Fruit fly (Drosophila melanogaster) whole organism, embryonic: Measurements from ENCODE around the gene mwh.

Experiments used
- Antp ChIP-seq: fragments of 200-800 bp; sonication (Bioruptor generic); optimal IDR thresholded peaks from 3 replicates; lab custom pipeline; 2016; ENCODE audit warnings: missing biosample characterization, missing genetic modification characterization
- Asciz ChIP-seq: fragments of 200-800 bp; sonication (Bioruptor generic); optimal IDR thresholded peaks from 2 replicates; lab custom pipeline; 2017; ENCODE audit warnings: missing biosample characterization, mild to moderate bottlenecking, missing genetic modification characterization, missing genetic modification reagents
- Atf-2 ChIP-seq: fragments of 200-800 bp; sonication (Bioruptor generic); optimal IDR thresholded peaks from 2 replicates; lab custom pipeline; 2016; ENCODE audit warnings: missing biosample characterization, missing genetic modification characterization
- CG10366 ChIP-seq: fragments of 200-800 bp; sonication (Bioruptor generic); IDR thresholded peaks from 2 replicates; pipeline ENCODE4 v1.3.6; 2022; ENCODE audit warnings: missing biosample characterization, missing genetic modification characterization
- CG10654 ChIP-seq: fragments of 200-800 bp; sonication (Bioruptor generic); optimal IDR thresholded peaks from 2 replicates; lab custom pipeline; 2016; ENCODE audit warnings: missing biosample characterization, missing genetic modification characterization
- CG10959 ChIP-seq: fragments of 200-800 bp; sonication (Bioruptor generic); IDR thresholded peaks from 2 replicates; pipeline ENCODE4 v1.3.6; 2022; ENCODE audit warnings: missing biosample characterization, missing genetic modification characterization
- CG10979 ChIP-seq: fragments of 200-800 bp; sonication (Bioruptor generic); optimal IDR thresholded peaks from 2 replicates; lab custom pipeline; 2018; ENCODE audit warnings: missing biosample characterization, mild to moderate bottlenecking, missing genetic modification characterization, moderate library complexity
- CG11398 ChIP-seq: fragments of 200-800 bp; sonication (Bioruptor generic); optimal IDR thresholded peaks from 2 replicates; lab custom pipeline; 2016; ENCODE audit warnings: missing biosample characterization, missing genetic modification characterization
- CG11504 ChIP-seq: fragments of 200-800 bp; sonication (Bioruptor generic); optimal IDR thresholded peaks from 3 replicates; lab custom pipeline; 2019; ENCODE audit warnings: missing biosample characterization, mild to moderate bottlenecking, missing genetic modification characterization, moderate library complexity
- CG13624 ChIP-seq: fragments of 200-800 bp; sonication (Bioruptor generic); optimal IDR thresholded peaks from 2 replicates; lab custom pipeline; 2016; ENCODE audit warnings: missing biosample characterization, missing genetic modification characterization
- CG16863 ChIP-seq: fragments of 200-800 bp; sonication (Bioruptor generic); optimal IDR thresholded peaks from 3 replicates; lab custom pipeline; 2016; ENCODE audit warnings: missing biosample characterization, missing genetic modification characterization
- CG17568 ChIP-seq: fragments of 200-800 bp; sonication (Bioruptor generic); optimal IDR thresholded peaks from 2 replicates; lab custom pipeline; 2018; ENCODE audit warnings: missing biosample characterization, mild to moderate bottlenecking, missing genetic modification characterization, moderate library complexity
- CG2889 ChIP-seq: fragments of 200-800 bp; sonication (Bioruptor generic); IDR thresholded peaks from 3 replicates; pipeline ENCODE4 v1.3.6; 2022; ENCODE audit warnings: missing biosample characterization, missing genetic modification characterization
- CG31365 ChIP-seq: fragments of 200-800 bp; sonication (Bioruptor generic); optimal IDR thresholded peaks from 2 replicates; lab custom pipeline; 2018; ENCODE audit warnings: missing biosample characterization, mild to moderate bottlenecking, missing genetic modification characterization
- CG31441 ChIP-seq: fragments of 200-800 bp; sonication (Bioruptor generic); IDR thresholded peaks from 2 replicates; pipeline ENCODE4 v1.3.6; 2022; ENCODE audit warnings: missing biosample characterization, missing genetic modification characterization
- CG4404 ChIP-seq: fragments of 200-800 bp; sonication (Bioruptor generic); IDR thresholded peaks from 2 replicates; pipeline ENCODE4 v1.3.6; 2022; ENCODE audit warnings: missing biosample characterization, missing genetic modification characterization
- CG6813 ChIP-seq: fragments of 200-800 bp; sonication (Bioruptor generic); optimal IDR thresholded peaks from 2 replicates; lab custom pipeline; 2017; ENCODE audit warnings: missing biosample characterization, missing genetic modification characterization, mild to moderate bottlenecking, moderate library complexity, missing genetic modification reagents
- CG6854 ChIP-seq: fragments of 200-800 bp; sonication (Bioruptor generic); optimal IDR thresholded peaks from 3 replicates; lab custom pipeline; 2017; ENCODE audit warnings: missing biosample characterization, mild to moderate bottlenecking, missing genetic modification characterization
- CG9876 ChIP-seq: fragments of 200-800 bp; sonication (Bioruptor generic); optimal IDR thresholded peaks from 2 replicates; lab custom pipeline; 2016; ENCODE audit warnings: missing biosample characterization, missing genetic modification characterization
- Dbx ChIP-seq: fragments of 200-800 bp; sonication (Bioruptor generic); IDR thresholded peaks from 3 replicates; pipeline ENCODE4 v1.3.6; 2022; ENCODE audit warnings: missing biosample characterization, missing genetic modification characterization
- Dref ChIP-seq: fragments of 200-800 bp; sonication (Bioruptor generic); IDR thresholded peaks from 2 replicates; pipeline ENCODE4 v1.3.6; 2022; ENCODE audit warnings: missing biosample characterization, missing genetic modification characterization
- Elba2 ChIP-seq: fragments of 200-800 bp; sonication (Bioruptor generic); optimal IDR thresholded peaks from 3 replicates; lab custom pipeline; 2016; ENCODE audit warnings: missing biosample characterization, missing genetic modification characterization
- Hand ChIP-seq: fragments of 200-800 bp; sonication (Bioruptor generic); optimal IDR thresholded peaks from 2 replicates; lab custom pipeline; 2017; ENCODE audit warnings: mild to moderate bottlenecking, missing biosample characterization, missing genetic modification reagents, missing genetic modification characterization
- Hmr ChIP-seq: fragments of 200-800 bp; sonication (Bioruptor generic); optimal IDR thresholded peaks from 3 replicates; lab custom pipeline; 2017; ENCODE audit warnings: mild to moderate bottlenecking, missing biosample characterization, missing genetic modification reagents, missing genetic modification characterization
- NK7.1 ChIP-seq: fragments of 200-800 bp; sonication (Bioruptor generic); optimal IDR thresholded peaks from 3 replicates; lab custom pipeline; 2016; ENCODE audit warnings: missing biosample characterization, missing genetic modification characterization
- Rx ChIP-seq: fragments of 200-800 bp; sonication (Bioruptor generic); IDR thresholded peaks from 2 replicates; pipeline ENCODE4 v1.3.6; 2022; ENCODE audit warnings: missing biosample characterization, missing genetic modification characterization
- Spps ChIP-seq: fragments of 200-800 bp; sonication (Bioruptor generic); optimal IDR thresholded peaks from 2 replicates; lab custom pipeline; 2018; ENCODE audit warnings: missing biosample characterization, mild to moderate bottlenecking, missing genetic modification characterization
- Tbp ChIP-seq: fragments of >200 bp; optimal IDR thresholded peaks from 2 replicates; lab custom pipeline; 2018; ENCODE audit warnings: missing biosample characterization, missing genetic modification characterization
- ase ChIP-seq: fragments of 200-800 bp; sonication (Bioruptor generic); IDR thresholded peaks from 3 replicates; pipeline ENCODE4 v1.3.6; 2022; ENCODE audit warnings: missing biosample characterization, missing genetic modification characterization
- az2 ChIP-seq: fragments of 200-800 bp; sonication (Bioruptor generic); optimal IDR thresholded peaks from 3 replicates; lab custom pipeline; 2016; ENCODE audit warnings: missing biosample characterization, missing genetic modification characterization
- chm ChIP-seq: fragments of 200-800 bp; sonication (Bioruptor generic); IDR thresholded peaks from 2 replicates; pipeline ENCODE4 v1.3.6; 2022; ENCODE audit warnings: missing biosample characterization, missing genetic modification characterization
- crol ChIP-seq: fragments of 200-800 bp; sonication (Bioruptor generic); IDR thresholded peaks from 2 replicates; pipeline ENCODE4 v1.3.6; 2022; ENCODE audit warnings: missing biosample characterization, missing genetic modification characterization
- dmrt99B ChIP-seq: fragments of 200-800 bp; sonication (Bioruptor generic); optimal IDR thresholded peaks from 2 replicates; lab custom pipeline; 2018; ENCODE audit warnings: missing biosample characterization, mild to moderate bottlenecking, missing genetic modification characterization, moderate library complexity
- esg ChIP-seq: fragments of 200-800 bp; sonication (Bioruptor generic); conservative IDR thresholded peaks from 2 replicates; pipeline ENCODE4 v1.3.6; 2022; ENCODE audit warnings: missing biosample characterization, missing genetic modification characterization
- ewg ChIP-seq: fragments of 200-800 bp; sonication (Bioruptor generic); optimal IDR thresholded peaks from 3 replicates; lab custom pipeline; 2017; ENCODE audit warnings: mild to moderate bottlenecking, missing biosample characterization, missing genetic modification reagents, missing genetic modification characterization
- eyg ChIP-seq: fragments of 200-800 bp; sonication (Bioruptor generic); optimal IDR thresholded peaks from 3 replicates; lab custom pipeline; 2016; ENCODE audit warnings: missing biosample characterization, missing genetic modification characterization
- gcm ChIP-seq: fragments of 200-800 bp; sonication (Bioruptor generic); optimal IDR thresholded peaks from 2 replicates; lab custom pipeline; 2019; ENCODE audit warnings: missing biosample characterization, mild to moderate bottlenecking, missing genetic modification characterization, moderate library complexity
- grau ChIP-seq: fragments of 200-800 bp; optimal IDR thresholded peaks from 3 replicates; lab custom pipeline; 2019; ENCODE audit warnings: missing biosample characterization, mild to moderate bottlenecking, missing genetic modification characterization, moderate library complexity
- gsb ChIP-seq: fragments of 200-800 bp; sonication (Bioruptor generic); IDR thresholded peaks from 2 replicates; pipeline ENCODE4 v1.3.6; 2022; ENCODE audit warnings: missing biosample characterization, missing genetic modification characterization
- ham ChIP-seq: fragments of 200-800 bp; sonication (Bioruptor generic); IDR thresholded peaks from 2 replicates; pipeline ENCODE4 v1.3.6; 2022; ENCODE audit warnings: missing biosample characterization, missing genetic modification characterization
- lmd ChIP-seq: fragments of 200-800 bp; sonication (Bioruptor generic); IDR thresholded peaks from 2 replicates; pipeline ENCODE4 v1.3.6; 2022; ENCODE audit warnings: missing biosample characterization, missing genetic modification characterization
- nerfin-1 ChIP-seq: fragments of 200-800 bp; sonication (Bioruptor generic); optimal IDR thresholded peaks from 3 replicates; lab custom pipeline; 2019; ENCODE audit warnings: missing biosample characterization, mild to moderate bottlenecking, missing genetic modification characterization, moderate library complexity
- org-1 ChIP-seq: fragments of 200-800 bp; sonication (Bioruptor generic); optimal IDR thresholded peaks from 2 replicates; lab custom pipeline; 2017; ENCODE audit warnings: missing biosample characterization, missing genetic modification characterization
- pho ChIP-seq: fragments of 200-800 bp; sonication (Bioruptor generic); optimal IDR thresholded peaks from 2 replicates; lab custom pipeline; 2016; ENCODE audit warnings: missing biosample characterization, missing genetic modification characterization
- schlank ChIP-seq: fragments of 200-800 bp; sonication (Bioruptor generic); optimal IDR thresholded peaks from 2 replicates; lab custom pipeline; 2018; ENCODE audit warnings: missing biosample characterization, mild to moderate bottlenecking, missing genetic modification characterization
- slp2 ChIP-seq: fragments of 200-800 bp; sonication (Bioruptor generic); optimal IDR thresholded peaks from 2 replicates; lab custom pipeline; 2016; ENCODE audit warnings: missing biosample characterization, missing genetic modification characterization
- sob ChIP-seq: fragments of 200-800 bp; sonication (Bioruptor generic); IDR thresholded peaks from 2 replicates; pipeline ENCODE4 v1.3.6; 2022; ENCODE audit warnings: missing biosample characterization, missing genetic modification characterization
- sr ChIP-seq: fragments of 200-800 bp; sonication (Bioruptor generic); IDR thresholded peaks from 3 replicates; pipeline ENCODE4 v1.3.6; 2022; ENCODE audit warnings: missing biosample characterization, missing genetic modification characterization
- stc ChIP-seq: fragments of 200-800 bp; sonication (Bioruptor generic); IDR thresholded peaks from 2 replicates; pipeline ENCODE4 v1.3.6; 2022; ENCODE audit warnings: missing biosample characterization, missing genetic modification characterization
- sug ChIP-seq: fragments of 200-800 bp; optimal IDR thresholded peaks from 2 replicates; lab custom pipeline; 2019; ENCODE audit warnings: missing biosample characterization, mild to moderate bottlenecking, missing genetic modification characterization, moderate library complexity
- trh ChIP-seq: fragments of 200-800 bp; sonication (Bioruptor generic); optimal IDR thresholded peaks from 2 replicates; lab custom pipeline; 2016; ENCODE audit warnings: missing biosample characterization, missing genetic modification characterization
- ttk ChIP-seq: fragments of 200-800 bp; sonication (Bioruptor generic); IDR thresholded peaks from 2 replicates; pipeline ENCODE4 v2.1.2; 2022; ENCODE audit warnings: missing biosample characterization, missing genetic modification characterization
- tx ChIP-seq: fragments of 200-800 bp; sonication (Bioruptor generic); optimal IDR thresholded peaks from 2 replicates; lab custom pipeline; 2016; ENCODE audit warnings: missing biosample characterization, missing genetic modification characterization

mwh gene

DNA sequence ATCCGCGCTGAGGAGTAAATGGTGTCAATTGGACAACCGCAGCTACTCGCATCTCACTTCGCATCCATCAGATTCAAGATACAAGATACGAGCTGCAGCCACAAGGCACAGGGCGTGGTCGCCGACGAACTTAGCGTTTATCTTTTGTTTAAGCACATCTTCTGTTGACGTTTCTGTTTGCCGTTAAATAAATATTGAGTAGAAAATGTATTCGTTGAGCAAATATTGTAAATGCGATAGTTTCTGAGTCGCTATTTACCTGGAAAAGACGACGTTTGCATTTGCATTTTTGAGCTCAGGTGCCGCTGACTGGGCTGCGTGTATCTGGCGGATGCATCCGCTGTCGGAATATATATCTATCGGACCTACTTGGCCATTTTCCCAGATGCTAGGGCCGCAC lies 34.3 kb upstream of the mwh start (continued):
- TF ChIP-seq grau (tag; lab: Kevin White, UChicago), result peak; percentile 14
- 0 out of 2 replicates have a peak, but pooled peaks have one; percentile 17 for TF ChIP-seq CG10959
- no peak for TF ChIP-seq ase (GFP tag; lab: Robert Waterston, UW)
- TF ChIP-seq tx, result no peak
- peak; percentile 8 for TF ChIP-seq CG16863 (GFP tag; lab: Kevin White, UChicago)
- peak; percentile 1 for TF ChIP-seq sug
- TF ChIP-seq sob (GFP tag; lab: Robert Waterston, UW), result peak; percentile 50; the same call in 1 of the 2 replicates
- peak; percentile 84 for TF ChIP-seq CG17568 (GFP tag; lab: Kevin White, UChicago)
- no peak for TF ChIP-seq CG4404 (GFP tag; lab: Robert Waterston, UW)
- no peak for TF ChIP-seq crol (GFP tag; lab: Robert Waterston, UW)
- TF ChIP-seq CG11504 (tag; lab: Kevin White, UChicago), result peak; percentile 56
- peak; percentile 51 for TF ChIP-seq ewg
- no peak for TF ChIP-seq Elba2
- TF ChIP-seq org-1 (GFP tag; lab: Kevin White, UChicago), result peak; percentile 52
- TF ChIP-seq eyg (GFP tag; lab: Kevin White, UChicago), result peak; percentile 9
- peak; percentile 59 for TF ChIP-seq CG31365
- no peak for TF ChIP-seq NK7.1 (GFP tag; lab: Kevin White, UChicago)
- TF ChIP-seq Hand (GFP tag; lab: Kevin White, UChicago), result no peak
- no peak for TF ChIP-seq Dref (GFP tag; lab: Robert Waterston, UW)
- TF ChIP-seq slp2 (GFP tag; lab: Kevin White, UChicago), result no peak
- TF ChIP-seq CG2889, result no peak
- TF ChIP-seq Spps, result peak; percentile 17
- peak; percentile 69 for TF ChIP-seq sr
- TF ChIP-seq CG31441 (GFP tag; lab: Robert Waterston, UW), result no peak
- peak; percentile 35 for TF ChIP-seq CG11398 (GFP tag; lab: Kevin White, UChicago)
- TF ChIP-seq Hmr (GFP tag; lab: Kevin White, UChicago), result no peak
- peak; percentile 25 for TF ChIP-seq CG10654 (GFP tag; lab: Kevin White, UChicago)
- TF ChIP-seq chm (GFP tag; lab: Robert Waterston, UW), result peak; percentile 63; the same call in 1 of the 2 replicates
- no peak for TF ChIP-seq az2 (GFP tag; lab: Kevin White, UChicago)
- peak; percentile 90 for TF ChIP-seq Asciz (GFP tag; lab: Kevin White, UChicago)
- peak; percentile 51 for TF ChIP-seq stc (GFP tag; lab: Robert Waterston, UW)
- no peak for TF ChIP-seq lmd
- TF ChIP-seq ham, result no peak
- peak; percentile 23 for TF ChIP-seq CG10979 (tag; lab: Kevin White, UChicago)
- no peak for TF ChIP-seq Atf-2 (GFP tag; lab: Kevin White, UChicago)
- no peak for TF ChIP-seq Antp
- TF ChIP-seq dmrt99B, result peak; percentile 53
- no peak for TF ChIP-seq pho (GFP tag; lab: Kevin White, UChicago)
- TF ChIP-seq CG10366 (GFP tag; lab: Robert Waterston, UW), result no peak; the same call in 1 of the 2 replicates
- TF ChIP-seq ttk (GFP tag; lab: Robert Waterston, UW), result no peak
- peak; percentile 90 for TF ChIP-seq CG6813
- no peak for TF ChIP-seq Dbx (GFP tag; lab: Robert Waterston, UW)
- TF ChIP-seq CG6854 (GFP tag; lab: Kevin White, UChicago), result peak; percentile 24
- TF ChIP-seq gcm (GFP tag; lab: Kevin White, UChicago), result peak; percentile 65
- TF ChIP-seq CG13624 (GFP tag; lab: Kevin White, UChicago), result no peak
- TF ChIP-seq trh (GFP tag; lab: Kevin White, UChicago), result peak; percentile 35
- no peak for TF ChIP-seq schlank (tag; lab: Kevin White, UChicago)
- TF ChIP-seq gsb (GFP tag; lab: Robert Waterston, UW), result no peak
- TF ChIP-seq CG9876 (GFP tag; lab: Kevin White, UChicago), result no peak
- TF ChIP-seq nerfin-1 (tag; lab: Kevin White, UChicago), result peak; percentile 71
- no peak for TF ChIP-seq esg (GFP tag; lab: Robert Waterston, UW)
- no peak for TF ChIP-seq Tbp
- TF ChIP-seq Rx (GFP tag; lab: Robert Waterston, UW), result no peak
